Worm (Caenorhabditis elegans): ENCODE results near the gene C55A6.12.

C55A6.12 gene

DNA sequence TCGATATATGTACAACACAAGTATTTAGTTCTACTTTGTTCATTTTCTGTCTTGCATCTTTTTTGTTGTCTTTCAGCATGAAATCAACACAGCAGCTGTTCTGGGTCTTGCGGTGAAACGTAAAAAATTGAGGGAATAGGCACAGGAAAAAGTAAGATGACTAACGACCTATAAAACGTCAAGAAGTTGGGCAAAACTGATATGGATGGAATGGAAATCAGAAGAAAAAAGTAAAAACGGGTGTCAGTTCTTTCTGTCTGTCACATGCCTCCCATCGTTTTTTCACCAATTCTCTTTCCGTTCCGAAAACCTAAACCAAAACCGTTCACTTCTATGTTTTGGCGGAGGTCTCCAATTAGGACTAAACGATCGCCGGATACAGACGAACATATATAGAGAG is 2.0 kb downstream of the C55A6.12 start:
- TF ChIP-seq tbx-7 (tag; optimal IDR thresholded peaks at IDR 0.05) (no peak), pax-1 (tag; optimal IDR thresholded peaks at IDR 0.05) (no peak), unc-3 (GFP tag; conservative IDR thresholded peaks at IDR 0.05) (no peak), unc-3 (tag; optimal IDR thresholded peaks at IDR 0.05) (no peak), nhr-232 (tag; optimal IDR thresholded peaks at IDR 0.05) (no peak), F13H6.1 (tag; optimal IDR thresholded peaks at IDR 0.05) (no peak), unc-55 (GFP tag; optimal IDR thresholded peaks at IDR 0.05) (no peak), C38D4.7 (GFP tag; optimal IDR thresholded peaks at IDR 0.05) (no peak), ama-1 (optimal IDR thresholded peaks at IDR 0.05) (no peak), fkh-10 (GFP tag; optimal IDR thresholded peaks at IDR 0.05) (no peak), eyg-1 (tag; optimal IDR thresholded peaks at IDR 0.05) (no peak), ztf-16 (tag; optimal IDR thresholded peaks at IDR 0.05) (no peak), elt-2 (tag; optimal IDR thresholded peaks at IDR 0.05) (no peak)

ce11 chrV:11499786-11500185 is 3.1 kb downstream of the C55A6.12 start:
- no peak for TF ChIP-seq sox-4 (tag; optimal IDR thresholded peaks at IDR 0.05)
- no peak for TF ChIP-seq ceh-31 (tag; optimal IDR thresholded peaks at IDR 0.05)
- TF ChIP-seq pha-2 (tag; optimal IDR thresholded peaks at IDR 0.05) = no peak
- TF ChIP-seq Y22D7AL.16 (tag; optimal IDR thresholded peaks at IDR 0.05) = no peak

DNA sequence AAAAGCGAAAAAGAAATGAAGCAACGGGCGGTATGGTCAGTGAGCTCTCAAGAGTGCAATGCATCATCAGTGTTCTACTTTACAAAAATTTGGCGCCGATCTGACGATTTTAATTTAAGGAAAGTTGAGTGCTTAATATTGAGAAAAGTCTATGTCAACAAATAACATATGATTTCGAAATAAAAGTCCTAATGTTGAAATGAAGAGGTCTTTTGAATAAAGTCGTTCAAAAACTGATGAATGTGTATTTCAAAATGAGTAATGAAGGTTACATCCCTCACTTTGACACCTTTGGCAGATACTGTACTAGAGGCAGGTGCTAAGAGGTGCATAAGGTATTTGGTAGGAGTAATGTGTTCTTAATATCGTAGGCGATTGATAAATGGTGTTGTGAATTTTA is 5.5 kb downstream of the C55A6.12 start:
- TF ChIP-seq hlh-15 (tag; optimal IDR thresholded peaks at IDR 0.05) (no peak), ceh-45 (GFP tag; IDR thresholded peaks at IDR 0.05) (no peak), fax-1 (tag; optimal IDR thresholded peaks at IDR 0.05) (no peak), nhr-232 (tag; optimal IDR thresholded peaks at IDR 0.05) (no peak)

DNA sequence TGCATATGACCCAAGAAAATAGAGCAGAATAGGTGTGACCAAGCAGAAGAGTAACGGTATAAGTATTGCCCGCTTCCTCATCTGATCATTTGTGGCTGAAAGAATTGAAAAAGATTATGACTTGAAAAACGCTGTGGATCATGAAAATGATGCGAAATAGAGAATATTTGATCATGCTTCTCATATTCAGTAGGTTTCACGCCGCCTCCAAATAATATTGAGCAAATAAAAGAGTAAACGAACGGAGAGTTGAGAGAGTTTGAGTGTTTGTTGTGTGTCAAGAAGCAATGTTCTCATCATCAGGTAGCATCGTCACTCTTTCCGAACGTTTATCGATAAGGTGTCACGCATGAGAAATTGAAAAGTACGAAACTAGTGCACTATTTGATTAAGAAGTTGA is 6.6 kb downstream of the C55A6.12 start, which contains the start of gene htrl-1:
Gene htrl-1, minus strand, starts transcription at position 101 of the 400 bp plus-strand sequence.
- no peak for TF ChIP-seq sdc-2 (tag; optimal IDR thresholded peaks at IDR 0.05)

DNA sequence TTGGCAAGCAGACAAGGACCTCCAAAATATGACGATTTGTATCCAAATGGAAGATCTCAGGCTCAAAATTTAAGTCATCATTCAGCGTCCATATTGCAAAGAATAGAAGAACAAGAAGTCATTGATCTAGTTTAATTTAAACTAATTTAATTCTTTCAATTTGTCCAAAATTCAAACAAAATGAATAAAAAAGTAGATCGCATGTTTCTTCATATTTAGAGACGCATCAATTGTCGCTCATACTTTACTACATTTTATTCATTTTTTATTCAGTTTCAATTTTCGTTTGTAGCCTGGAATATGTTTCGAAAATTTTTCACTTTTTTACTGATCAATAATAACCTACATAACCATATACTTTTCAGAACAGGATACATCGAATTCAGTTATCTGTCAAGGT is 10.5 kb downstream of the C55A6.12 start, which contains the start of gene T11F9.21:
Gene T11F9.21, plus strand, starts transcription at position 301 of the 400 bp plus-strand sequence.
- TF ChIP-seq fkh-10 (GFP tag; optimal IDR thresholded peaks at IDR 0.05) (no peak), gmeb-2 (tag; optimal IDR thresholded peaks at IDR 0.05) (no peak), pha-4 (tag; optimal IDR thresholded peaks at IDR 0.05) (no peak), ceh-18 (tag; optimal IDR thresholded peaks at IDR 0.05) (no peak), rnt-1 (tag; optimal IDR thresholded peaks at IDR 0.05) (no peak), C38D4.7 (GFP tag; optimal IDR thresholded peaks at IDR 0.05) (no peak), ama-1 (optimal IDR thresholded peaks at IDR 0.05) (no peak), hlh-13 (GFP tag; optimal IDR thresholded peaks at IDR 0.05) (no peak), unc-42 (tag; optimal IDR thresholded peaks at IDR 0.05) (no peak), ceh-22 (tag; optimal IDR thresholded peaks at IDR 0.05) (no peak), ttx-3 (tag; optimal IDR thresholded peaks at IDR 0.05) (no peak), T23F11.4 (GFP tag; optimal IDR thresholded peaks at IDR 0.05) (no peak), dmd-4 (tag; optimal IDR thresholded peaks at IDR 0.05; ENCODE audit: borderline replicate concordance) (no peak), hlh-30 (tag; optimal IDR thresholded peaks at IDR 0.05; ENCODE audit: insufficient read depth) (no peak), lim-6 (tag; optimal IDR thresholded peaks at IDR 0.05) (no peak), F13H6.1 (tag; optimal IDR thresholded peaks at IDR 0.05) (no peak), syd-9 (tag; optimal IDR thresholded peaks at IDR 0.05) (no peak)

- TF ChIP-seq ceh-31 (tag; optimal IDR thresholded peaks at IDR 0.05) (no peak), unc-3 (GFP tag; conservative IDR thresholded peaks at IDR 0.05) (no peak), unc-3 (tag; optimal IDR thresholded peaks at IDR 0.05) (no peak), syd-9 (tag; optimal IDR thresholded peaks at IDR 0.05) (no peak), pqm-1 (tag; optimal IDR thresholded peaks at IDR 0.05) (no peak), pat-9 (tag; optimal IDR thresholded peaks at IDR 0.05) (no peak), pros-1 (tag; optimal IDR thresholded peaks at IDR 0.05) (no peak), zip-5 (tag; optimal IDR thresholded peaks at IDR 0.05) (no peak), odd-2 (tag; optimal IDR thresholded peaks at IDR 0.05) (no peak), ceh-45 (GFP tag; IDR thresholded peaks at IDR 0.05) (no peak), F13H6.1 (tag; optimal IDR thresholded peaks at IDR 0.05) (no peak), ref-2 (tag; optimal IDR thresholded peaks at IDR 0.05) (no peak), pha-4 (tag; optimal IDR thresholded peaks at IDR 0.05) (no peak), ceh-30 (tag; optimal IDR thresholded peaks at IDR 0.05) (no peak), ets-4 (tag; optimal IDR thresholded peaks at IDR 0.05) (no peak), pax-1 (tag; optimal IDR thresholded peaks at IDR 0.05) (no peak)
These were observed 12.5 kb downstream of the C55A6.12 start, which contains the start of gene dhs-19 for ce11 chrV:11490382-11490781. Gene dhs-19, minus strand, starts transcription at chrV:11490482.
